Worm (Caenorhabditis elegans) whole organism, L1 larva: ENCODE measurements around the gene nhr-117.

Experiments
- Y116A8C.19 ChIP-seq: sonication (generic microtip); optimal IDR thresholded peaks from 2 replicates; lab custom pipeline; 2016; ENCODE audit warnings: missing compliant biosample characterization, missing genetic modification characterization, borderline replicate concordance
- ama-1 ChIP-seq: fragments of 150-350 bp; optimal IDR thresholded peaks from 2 replicates; lab custom pipeline; 2014
- blmp-1 ChIP-seq: fragments of 150-350 bp; optimal IDR thresholded peaks from 2 replicates; lab custom pipeline; 2014; ENCODE audit warnings: missing biosample characterization, missing genetic modification characterization
- ceh-82 ChIP-seq, 3 experiments: fragments of 150-350 bp in 1 of 3; sonication (generic microtip) in 2 of 3; optimal IDR thresholded peaks; 2 replicates each; lab custom pipeline; 2014 to 2017; ENCODE audit warnings: missing biosample characterization in 3 of 3, missing genetic modification characterization in 3 of 3
- fos-1 ChIP-seq: fragments of 150-350 bp; optimal IDR thresholded peaks from 2 replicates; lab custom pipeline; 2014; ENCODE audit warnings: missing biosample characterization, missing genetic modification characterization
- lin-39 ChIP-seq: fragments of 150-350 bp; optimal IDR thresholded peaks from 2 replicates; lab custom pipeline; 2014; ENCODE audit warnings: missing biosample characterization, missing genetic modification reagents, missing genetic modification characterization
- lsy-2 ChIP-seq, 2 experiments: fragments of 150-350 bp; optimal IDR thresholded peaks; 2 replicates each; lab custom pipeline; 2014; ENCODE audit warnings: missing biosample characterization in 2 of 2, missing genetic modification characterization in 2 of 2
- nhr-84 ChIP-seq: sonication (generic microtip); optimal IDR thresholded peaks from 2 replicates; lab custom pipeline; 2017; ENCODE audit warnings: missing biosample characterization, missing genetic modification characterization
- pag-3 ChIP-seq: sonication (generic microtip); optimal IDR thresholded peaks from 2 replicates; lab custom pipeline; 2017; ENCODE audit warnings: missing genetic modification characterization, mild to moderate bottlenecking, missing compliant biosample characterization, antibody characterized with exemption, borderline replicate concordance; ENCODE audit not compliant: insufficient read depth
- pqm-1 ChIP-seq: sonication (generic microtip); optimal IDR thresholded peaks from 3 replicates; lab custom pipeline; 2017; ENCODE audit warnings: missing biosample characterization, missing genetic modification characterization

- TF ChIP-seq pag-3 (tag; lab: Kevin White, UChicago) (no peak), ceh-82 (tag; optimal IDR thresholded peaks at IDR 0.05; lab: Kevin White, UChicago) (no peak), lin-39 (tag; lab: Kevin White, UChicago) (no peak), nhr-84 (tag; lab: Kevin White, UChicago) (no peak), ama-1 (lab: Kevin White, UChicago) (no peak), Y116A8C.19 (tag; lab: Kevin White, UChicago) (no peak), blmp-1 (tag; lab: Kevin White, UChicago) (no peak), fos-1 (no peak), pqm-1 (no peak), lsy-2 (tag; optimal IDR thresholded peaks at IDR 0.05; lab: Kevin White, UChicago) (no peak)
Measured at ce11 chrV:1618760-1619159, 2.6 kb downstream of the nhr-117 start, which contains the start of gene nhr-179.
